Worm (Caenorhabditis elegans): Measurements from ENCODE around the gene pssy-2.

The pssy-2 gene

ce11 chrIII:13471504-13471903, at the start of gene pssy-2:
Gene pssy-2, plus strand, starts transcription at chrIII:13471804.
- TF ChIP-seq lir-3 (tag; optimal IDR thresholded peaks at IDR 0.05) (no peak), unc-130 (GFP tag; optimal IDR thresholded peaks at IDR 0.05) (no peak), Y48G9A.11 (GFP tag; IDR thresholded peaks at IDR 0.05) (no peak), lin-39 (tag; optimal IDR thresholded peaks at IDR 0.05) (no peak), D1046.2 (GFP tag; IDR thresholded peaks at IDR 0.05) (no peak), ceh-62 (tag; optimal IDR thresholded peaks at IDR 0.05) (no peak), hmg-1.1 (GFP tag; IDR thresholded peaks at IDR 0.05) (no peak), hlh-11 (tag; optimal IDR thresholded peaks at IDR 0.05) (no peak), daf-8 (GFP tag; IDR thresholded peaks at IDR 0.05) (no peak), snpc-1.2 (GFP tag; IDR thresholded peaks at IDR 0.05) (no peak), zfp-3 (GFP tag; conservative IDR thresholded peaks at IDR 0.05) (no peak), F26F4.8 (GFP tag; conservative IDR thresholded peaks at IDR 0.05) (no peak), snpc-4 (tag; optimal IDR thresholded peaks at IDR 0.05) (no peak), aly-2 (tag; optimal IDR thresholded peaks at IDR 0.05) (no peak), ZK337.2 (GFP tag; IDR thresholded peaks at IDR 0.05) (no peak), dpl-1 (GFP tag; optimal IDR thresholded peaks at IDR 0.05) (no peak), zfp-2 (tag; optimal IDR thresholded peaks at IDR 0.05) (no peak)

- TF ChIP-seq zag-1 (tag; optimal IDR thresholded peaks at IDR 0.05) (no peak), nhr-42 (GFP tag; IDR thresholded peaks at IDR 0.05) (no peak), lin-29 (GFP tag; IDR thresholded peaks at IDR 0.05) (no peak), unc-39 (tag; optimal IDR thresholded peaks at IDR 0.05) (no peak), nhr-102 (tag; optimal IDR thresholded peaks at IDR 0.05) (no peak), mep-1 (tag; optimal IDR thresholded peaks at IDR 0.05) (peak; percentile 80), mdl-1 (tag; optimal IDR thresholded peaks at IDR 0.05) (peak in 1 of 2 experiments; percentile 24), ZK546.5 (tag; optimal IDR thresholded peaks at IDR 0.05) (no peak), hlh-11 (tag; optimal IDR thresholded peaks at IDR 0.05) (no peak), nhr-28 (tag; optimal IDR thresholded peaks at IDR 0.05) (peak; percentile 82), mes-2 (tag; optimal IDR thresholded peaks at IDR 0.05; ENCODE audit: poor library complexity, severe bottlenecking) (peak; percentile 96), ama-1 (optimal IDR thresholded peaks at IDR 0.05) (no peak), nhr-48 (tag; optimal IDR thresholded peaks at IDR 0.05) (no peak), unc-130 (GFP tag; optimal IDR thresholded peaks at IDR 0.05) (peak; percentile 87), pha-4 (GFP tag; IDR thresholded peaks at IDR 0.05) (no peak), pha-4 (tag; optimal IDR thresholded peaks at IDR 0.05) (no peak), dpl-1 (GFP tag; optimal IDR thresholded peaks at IDR 0.05) (peak; percentile 86), lin-38 (GFP tag; IDR thresholded peaks at IDR 0.05) (peak; percentile 94), hlh-30 (tag; optimal IDR thresholded peaks at IDR 0.05; ENCODE audit: insufficient read depth) (peak; percentile 54), nhr-237 (tag; optimal IDR thresholded peaks at IDR 0.05) (no peak), dmd-9 (GFP tag; IDR thresholded peaks at IDR 0.05) (no peak), hmg-1.1 (GFP tag; IDR thresholded peaks at IDR 0.05) (no peak), ceh-44 (GFP tag; IDR thresholded peaks at IDR 0.05) (0 out of 2 replicates have a peak, but pooled peaks have one; percentile 29), pqm-1 (tag; optimal IDR thresholded peaks at IDR 0.05) (peak; percentile 52), ceh-28 (tag; optimal IDR thresholded peaks at IDR 0.05) (no peak), nhr-77 (tag; optimal IDR thresholded peaks at IDR 0.05) (peak; percentile 94), nhr-6 (tag; optimal IDR thresholded peaks at IDR 0.05) (peak; percentile 74), nhr-11 (tag; optimal IDR thresholded peaks at IDR 0.05) (peak; percentile 51), lsy-2 (tag; optimal IDR thresholded peaks at IDR 0.05) (peak in 1 of 2 experiments; percentile 87), R02D3.7 (tag; optimal IDR thresholded peaks at IDR 0.05) (no peak), D1046.2 (GFP tag; IDR thresholded peaks at IDR 0.05) (0 out of 2 replicates have a peak, but pooled peaks have one; percentile 20), hif-1 (tag; optimal IDR thresholded peaks at IDR 0.05) (peak in 1 of 2 experiments; percentile 82), ceh-20 (GFP tag; IDR thresholded peaks at IDR 0.05) (no peak), egl-27 (tag; optimal IDR thresholded peaks at IDR 0.05) (no peak), daf-8 (GFP tag; IDR thresholded peaks at IDR 0.05) (no peak), dve-1 (tag; optimal IDR thresholded peaks at IDR 0.05; ENCODE audit: insufficient read depth) (no peak), lin-13 (GFP tag; optimal IDR thresholded peaks at IDR 0.05) (peak; percentile 25), vab-7 (GFP tag; IDR thresholded peaks at IDR 0.05) (peak; percentile 28; the same call in 1 of the 2 replicates)
Observed at ce11 chrIII:13423414-13423813, 48.2 kb upstream of the pssy-2 start, which contains the start of gene exo-1. Gene exo-1, plus strand, starts transcription at chrIII:13423514.
